Worm (Caenorhabditis elegans) whole organism, L4 larva: ENCODE data around the gene aldo-2.
A peak's percentile ranks its signal among the peaks of the same experiment; 100 is the strongest.

ENCODE experiments used
- F26F4.8 ChIP-seq: fragments of 200-800 bp; sonication (Bioruptor generic); conservative IDR thresholded peaks from 2 replicates; pipeline ENCODE4 v1.3.6; 2022; ENCODE audit warnings: missing genetic modification characterization, missing compliant biosample characterization
- R02D3.7 ChIP-seq: fragments of 150-350 bp; sonication (generic microtip); optimal IDR thresholded peaks from 3 replicates; lab custom pipeline; 2014; ENCODE audit warnings: missing biosample characterization, missing genetic modification characterization
- T20F7.1 ChIP-seq: fragments of 200-800 bp; sonication (Bioruptor generic); optimal IDR thresholded peaks from 2 replicates; lab custom pipeline; 2018; ENCODE audit warnings: mild to moderate bottlenecking, missing genetic modification characterization, missing compliant biosample characterization
- T26A8.4 ChIP-seq: fragments of 200-800 bp; sonication (Bioruptor generic); IDR thresholded peaks from 2 replicates; pipeline ENCODE4 v1.3.6; 2022; ENCODE audit warnings: missing genetic modification characterization, missing compliant biosample characterization
- Y75B8A.6 ChIP-seq: fragments of 200-800 bp; sonication (Bioruptor generic); IDR thresholded peaks from 2 replicates; pipeline ENCODE4 v1.3.6; 2022; ENCODE audit warnings: missing genetic modification reagents, missing genetic modification characterization, missing compliant biosample characterization
- aha-1 ChIP-seq: fragments of 150-350 bp; peaks from one replicate; lab custom pipeline; 2014; ENCODE audit warnings: missing biosample characterization, missing genetic modification characterization
- ama-1 ChIP-seq: fragments of 150-350 bp; optimal IDR thresholded peaks from 2 replicates; lab custom pipeline; 2014; ENCODE audit warnings: inconsistent platforms, mixed read lengths
- arid-1 ChIP-seq: fragments of 200-800 bp; sonication (Bioruptor generic); conservative IDR thresholded peaks from 2 replicates; pipeline ENCODE4 v1.3.6; 2022; ENCODE audit warnings: missing genetic modification reagents, missing genetic modification characterization, missing compliant biosample characterization
- ceh-82 ChIP-seq: sonication (generic microtip); optimal IDR thresholded peaks from 2 replicates; lab custom pipeline; 2017; ENCODE audit warnings: missing biosample characterization, missing genetic modification characterization
- cey-2 ChIP-seq: sonication (generic microtip); optimal IDR thresholded peaks from 3 replicates; lab custom pipeline; 2017; ENCODE audit warnings: missing genetic modification characterization, mild to moderate bottlenecking, missing compliant biosample characterization, antibody characterized with exemption, borderline replicate concordance; ENCODE audit not compliant: insufficient read depth
- daf-12 ChIP-seq: fragments of 150-350 bp; optimal IDR thresholded peaks from 2 replicates; lab custom pipeline; 2014; ENCODE audit warnings: missing biosample characterization, missing genetic modification reagents, missing genetic modification characterization
- daf-16 ChIP-seq, 3 experiments: sonication (generic microtip); optimal IDR thresholded peaks; 2 replicates each; lab custom pipeline; 2016 to 2017; ENCODE audit warnings: missing genetic modification characterization in 3 of 3, missing genetic modification reagents in 3 of 3, mild to moderate bottlenecking in 2 of 3, missing compliant biosample characterization in 2 of 3, missing biosample characterization in 1 of 3, moderate library complexity in 1 of 3
- daf-19 ChIP-seq: fragments of 200-800 bp; sonication (Bioruptor generic); conservative IDR thresholded peaks from 2 replicates; pipeline ENCODE4 v1.3.6; 2022; ENCODE audit warnings: missing genetic modification characterization, missing compliant biosample characterization
- dmd-6 ChIP-seq: fragments of 200-800 bp; sonication (Bioruptor generic); IDR thresholded peaks from 2 replicates; pipeline ENCODE4 v1.3.6; 2022; ENCODE audit warnings: missing genetic modification reagents, missing genetic modification characterization, missing compliant biosample characterization
- duxl-1 ChIP-seq: sonication (generic microtip); optimal IDR thresholded peaks from 2 replicates; lab custom pipeline; 2016; ENCODE audit warnings: mild to moderate bottlenecking, missing genetic modification characterization, moderate library complexity, missing compliant biosample characterization; ENCODE audit not compliant: poor library complexity
- dve-1 ChIP-seq: sonication (generic microtip); optimal IDR thresholded peaks from 2 replicates; lab custom pipeline; 2017; ENCODE audit warnings: antibody characterized with exemption, mild to moderate bottlenecking, missing genetic modification characterization, missing compliant biosample characterization; ENCODE audit not compliant: insufficient read depth
- egl-43 ChIP-seq: fragments of 200-800 bp; sonication (Bioruptor generic); IDR thresholded peaks from 2 replicates; pipeline ENCODE4 v1.3.6; 2022; ENCODE audit warnings: missing genetic modification reagents, missing genetic modification characterization, missing compliant biosample characterization
- hlh-11 ChIP-seq: fragments of 200-800 bp; sonication (Bioruptor generic); optimal IDR thresholded peaks from 2 replicates; lab custom pipeline; 2018; ENCODE audit warnings: mild to moderate bottlenecking, missing genetic modification characterization, missing compliant biosample characterization
- hlh-30 ChIP-seq: sonication (generic microtip); optimal IDR thresholded peaks from 2 replicates; lab custom pipeline; 2017; ENCODE audit warnings: antibody characterized with exemption, mild to moderate bottlenecking, missing genetic modification characterization, missing compliant biosample characterization; ENCODE audit not compliant: insufficient read depth
- hmg-1.1 ChIP-seq: fragments of 200-800 bp; sonication (Bioruptor generic); IDR thresholded peaks from 2 replicates; pipeline ENCODE4 v1.3.6; 2022; ENCODE audit warnings: missing genetic modification reagents, missing genetic modification characterization, missing compliant biosample characterization
- lin-1 ChIP-seq: fragments of 200-800 bp; sonication (Bioruptor generic); IDR thresholded peaks from 2 replicates; pipeline ENCODE4 v1.3.6; 2022; ENCODE audit warnings: missing genetic modification reagents, missing genetic modification characterization, missing compliant biosample characterization
- lin-15B ChIP-seq: fragments of 150-350 bp; sonication (generic microtip); optimal IDR thresholded peaks from 3 replicates; lab custom pipeline; 2014; ENCODE audit warnings: missing biosample characterization, missing genetic modification characterization
- lin-29 ChIP-seq: fragments of 200-800 bp; sonication (Bioruptor generic); IDR thresholded peaks from 2 replicates; pipeline ENCODE4 v1.3.6; 2022; ENCODE audit warnings: missing genetic modification reagents, missing genetic modification characterization, missing compliant biosample characterization
- lin-38 ChIP-seq: fragments of 200-800 bp; sonication (Bioruptor generic); IDR thresholded peaks from 2 replicates; pipeline ENCODE4 v1.3.6; 2022; ENCODE audit warnings: missing genetic modification reagents, missing genetic modification characterization, missing compliant biosample characterization
- lin-39 ChIP-seq: fragments of 150-350 bp; optimal IDR thresholded peaks from 2 replicates; lab custom pipeline; 2014; ENCODE audit warnings: missing biosample characterization, missing genetic modification reagents, missing genetic modification characterization
- lsy-2 ChIP-seq, 2 experiments: fragments of 150-350 bp in 1 of 2; sonication (generic microtip) in 1 of 2; optimal IDR thresholded peaks; 2 replicates each; lab custom pipeline; 2014 to 2017; ENCODE audit warnings: missing biosample characterization in 2 of 2, missing genetic modification characterization in 2 of 2
- madf-9 ChIP-seq: fragments of 200-800 bp; sonication (Bioruptor generic); conservative IDR thresholded peaks from 2 replicates; pipeline ENCODE4 v1.3.6; 2022; ENCODE audit warnings: missing genetic modification reagents, missing genetic modification characterization, missing compliant biosample characterization
- mdl-1 ChIP-seq, 2 experiments: fragments of 150-350 bp in 1 of 2; sonication (generic microtip) in 1 of 2; optimal IDR thresholded peaks; 2 replicates each; lab custom pipeline; 2014 to 2017; ENCODE audit warnings: missing biosample characterization in 2 of 2, missing genetic modification characterization in 2 of 2
- mes-2 ChIP-seq: sonication (generic microtip); optimal IDR thresholded peaks from 2 replicates; lab custom pipeline; 2016; ENCODE audit warnings: missing genotype, mild to moderate bottlenecking, missing genetic modification characterization, missing compliant biosample characterization; ENCODE audit not compliant: poor library complexity, severe bottlenecking
- mxl-3 ChIP-seq: fragments of 200-800 bp; sonication (Bioruptor generic); optimal IDR thresholded peaks from 2 replicates; lab custom pipeline; 2018; ENCODE audit warnings: mild to moderate bottlenecking, missing genetic modification characterization, missing compliant biosample characterization
- nhr-10 ChIP-seq: fragments of 150-350 bp; optimal IDR thresholded peaks from 2 replicates; lab custom pipeline; 2014; ENCODE audit warnings: missing biosample characterization, missing genetic modification characterization
- nhr-102 ChIP-seq: sonication (generic microtip); optimal IDR thresholded peaks from 2 replicates; lab custom pipeline; 2016; ENCODE audit warnings: mild to moderate bottlenecking, missing genetic modification characterization, moderate library complexity, missing compliant biosample characterization
- nhr-111 ChIP-seq: fragments of 200-800 bp; sonication (Bioruptor generic); optimal IDR thresholded peaks from 2 replicates; lab custom pipeline; 2018; ENCODE audit warnings: mild to moderate bottlenecking, missing genetic modification characterization, missing compliant biosample characterization
- nhr-237 ChIP-seq: sonication (generic microtip); optimal IDR thresholded peaks from 2 replicates; lab custom pipeline; 2017; ENCODE audit warnings: missing biosample characterization, missing genetic modification characterization
- nhr-28 ChIP-seq: fragments of 150-350 bp; optimal IDR thresholded peaks from 2 replicates; lab custom pipeline; 2014; ENCODE audit warnings: missing biosample characterization, missing genetic modification characterization
- nhr-42 ChIP-seq: fragments of 200-800 bp; sonication (Bioruptor generic); IDR thresholded peaks from 2 replicates; pipeline ENCODE4 v1.3.6; 2022; ENCODE audit warnings: missing genetic modification characterization, missing compliant biosample characterization
- nhr-48 ChIP-seq: sonication (generic microtip); optimal IDR thresholded peaks from 2 replicates; lab custom pipeline; 2016; ENCODE audit warnings: mild to moderate bottlenecking, missing genetic modification characterization, missing compliant biosample characterization
- nhr-6 ChIP-seq: fragments of 150-350 bp; optimal IDR thresholded peaks from 2 replicates; lab custom pipeline; 2014; ENCODE audit warnings: missing biosample characterization, missing genetic modification characterization
- php-3 ChIP-seq: fragments of 200-800 bp; sonication (Bioruptor generic); IDR thresholded peaks from 2 replicates; pipeline ENCODE4 v1.3.6; 2022; ENCODE audit warnings: missing genetic modification reagents, missing genetic modification characterization, missing compliant biosample characterization
- pqm-1 ChIP-seq: sonication (generic microtip); optimal IDR thresholded peaks from 2 replicates; lab custom pipeline; 2017; ENCODE audit warnings: missing biosample characterization, missing genetic modification characterization
- saeg-2 ChIP-seq: fragments of 200-800 bp; sonication (Bioruptor generic); IDR thresholded peaks from 2 replicates; pipeline ENCODE4 v1.3.6; 2022; ENCODE audit warnings: missing genetic modification reagents, missing genetic modification characterization, missing compliant biosample characterization
- snpc-1.2 ChIP-seq: fragments of 200-800 bp; sonication (Bioruptor generic); IDR thresholded peaks from 2 replicates; pipeline ENCODE4 v1.3.6; 2022; ENCODE audit warnings: missing genetic modification reagents, missing genetic modification characterization, missing compliant biosample characterization
- spr-1 ChIP-seq: sonication (generic microtip); optimal IDR thresholded peaks from 2 replicates; lab custom pipeline; 2016; ENCODE audit warnings: mild to moderate bottlenecking, missing genetic modification characterization, missing compliant biosample characterization
- tag-97 ChIP-seq: fragments of 200-800 bp; sonication (Bioruptor generic); IDR thresholded peaks from 2 replicates; pipeline ENCODE4 v1.3.6; 2022; ENCODE audit warnings: missing genetic modification characterization, missing compliant biosample characterization
- tra-1 ChIP-seq: fragments of 200-800 bp; sonication (Bioruptor generic); IDR thresholded peaks from 2 replicates; pipeline ENCODE4 v1.3.6; 2022; ENCODE audit warnings: missing genetic modification reagents, missing genetic modification characterization, missing compliant biosample characterization
- unc-62 ChIP-seq, 3 experiments: fragments of 150-350 bp in 1 of 3; sonication (generic microtip); optimal IDR thresholded peaks in 2 of 3; peaks in 1 of 3; 1 replicate in 1 of 3; 2 replicates in 2 of 3; lab custom pipeline; 2014 to 2017; ENCODE audit warnings: missing biosample characterization in 3 of 3, missing genetic modification characterization in 3 of 3, missing genetic modification reagents in 3 of 3, missing genotype in 1 of 3
- zfp-3 ChIP-seq: fragments of 200-800 bp; sonication (Bioruptor generic); conservative IDR thresholded peaks from 2 replicates; pipeline ENCODE4 v1.3.6; 2022; ENCODE audit warnings: missing genetic modification reagents, missing genetic modification characterization, missing compliant biosample characterization

aldo-2 gene

DNA sequence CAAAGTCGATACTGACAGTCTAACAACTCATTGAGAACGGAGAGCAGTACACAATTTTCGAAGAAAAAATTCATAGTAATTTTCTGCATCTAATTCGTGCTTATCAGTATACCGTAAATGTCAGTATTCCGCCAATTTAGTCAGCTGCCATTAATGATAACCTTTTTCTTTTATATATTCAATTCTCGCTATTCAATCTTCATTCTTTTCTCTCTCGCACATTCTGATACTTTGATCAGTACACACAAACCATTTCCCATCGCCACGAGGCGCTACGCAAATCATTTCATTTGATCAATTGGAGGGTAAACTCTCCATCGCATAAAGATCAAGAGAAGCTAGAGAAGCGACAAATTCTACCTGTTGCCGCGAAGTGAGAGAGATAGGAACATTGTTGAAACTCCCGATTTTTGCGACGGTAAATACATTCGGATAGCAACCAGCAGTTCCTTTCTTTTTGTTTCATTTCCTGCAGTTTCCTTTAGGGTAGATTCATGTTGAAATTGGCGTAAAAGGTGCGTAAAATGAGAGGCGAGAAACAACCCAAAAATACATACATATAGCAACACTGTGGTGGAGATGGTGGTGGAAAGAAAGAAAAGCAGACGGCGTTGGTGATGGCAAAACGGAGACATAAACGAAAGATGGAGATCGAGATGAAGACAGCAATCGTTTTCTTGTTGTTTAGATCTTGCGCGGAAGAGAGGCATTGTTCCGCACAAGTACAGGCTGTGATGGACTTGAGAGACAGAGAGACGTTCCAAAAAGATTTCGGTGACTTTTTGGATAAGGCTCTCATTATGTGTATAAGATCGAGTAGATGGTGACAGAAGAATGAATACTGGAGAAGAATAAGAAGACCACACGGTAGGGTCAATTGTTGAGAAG lies 38.0 kb downstream of the aldo-2 start:
- TF ChIP-seq daf-19 (GFP tag; lab: Robert Waterston, UW): no peak
- no peak for TF ChIP-seq lin-15B
- peak; percentile 96 for TF ChIP-seq nhr-28 (tag; lab: Kevin White, UChicago)
- peak; percentile 15 for TF ChIP-seq duxl-1
- peak; percentile 75 for TF ChIP-seq hlh-30 (tag; lab: Kevin White, UChicago)
- TF ChIP-seq dve-1: peak; percentile 95
- TF ChIP-seq lin-38 (GFP tag; lab: Robert Waterston, UW): 0 out of 2 replicates have a peak, but pooled peaks have one; percentile 18
- peak; percentile 86 for TF ChIP-seq mxl-3 (GFP tag; lab: Kevin White, UChicago)
- TF ChIP-seq ceh-82 (tag; lab: Kevin White, UChicago): no peak
- no peak for TF ChIP-seq Y75B8A.6 (GFP tag; lab: Robert Waterston, UW)
- peak; percentile 9 for TF ChIP-seq cey-2 (tag; lab: Kevin White, UChicago)
- TF ChIP-seq lin-39: no peak
- TF ChIP-seq nhr-6 (tag; lab: Kevin White, UChicago): peak; percentile 67
- no peak for TF ChIP-seq madf-9 (GFP tag; lab: Robert Waterston, UW)
- TF ChIP-seq php-3 (GFP tag; lab: Robert Waterston, UW): peak; percentile 87
- TF ChIP-seq T26A8.4 (GFP tag; lab: Robert Waterston, UW): peak; percentile 27; the same call in 1 of the 2 replicates
- TF ChIP-seq hmg-1.1: 0 out of 2 replicates have a peak, but pooled peaks have one; percentile 7
- peak; percentile 93 for TF ChIP-seq pqm-1 (tag; lab: Kevin White, UChicago)
- TF ChIP-seq lsy-2 (tag; optimal IDR thresholded peaks at IDR 0.05; lab: Kevin White, UChicago): peak; percentile 55 to 58
- TF ChIP-seq daf-16 (GFP tag; optimal IDR thresholded peaks at IDR 0.05; lab: Kevin White, UChicago): peak in 1 of 2 experiments; percentile 60
- peak; percentile 82 for TF ChIP-seq daf-16 (tag; optimal IDR thresholded peaks at IDR 0.05; lab: Kevin White, UChicago)
- no peak for TF ChIP-seq spr-1 (tag; lab: Kevin White, UChicago)
- peak; percentile 6 for TF ChIP-seq nhr-102 (tag; lab: Kevin White, UChicago)
- peak; percentile 93 for TF ChIP-seq hlh-11
- TF ChIP-seq mdl-1 (tag; optimal IDR thresholded peaks at IDR 0.05; lab: Kevin White, UChicago): peak; percentile 70 to 93
- no peak for TF ChIP-seq nhr-237 (tag; lab: Kevin White, UChicago)
- TF ChIP-seq tra-1 (GFP tag; lab: Robert Waterston, UW): peak; percentile 58; the same call in 1 of the 2 replicates
- TF ChIP-seq aha-1 (tag; lab: Kevin White, UChicago): peak; percentile 25
- TF ChIP-seq unc-62 (GFP tag; optimal IDR thresholded peaks at IDR 0.05 in 1 of 2; lab: Kevin White, UChicago): peak; percentile 49 to 82
- TF ChIP-seq unc-62 (tag; optimal IDR thresholded peaks at IDR 0.05; lab: Kevin White, UChicago): no peak
- TF ChIP-seq R02D3.7 (tag; lab: Kevin White, UChicago): no peak
- TF ChIP-seq ama-1: peak; percentile 33
- TF ChIP-seq snpc-1.2 (GFP tag; lab: Robert Waterston, UW): no peak
- peak; percentile 74 for TF ChIP-seq T20F7.1
- TF ChIP-seq egl-43 (GFP tag; lab: Robert Waterston, UW): no peak
- TF ChIP-seq arid-1: no peak
- no peak for TF ChIP-seq daf-12
- no peak for TF ChIP-seq lin-29 (GFP tag; lab: Robert Waterston, UW)
- peak; percentile 95 for TF ChIP-seq dmd-6
- TF ChIP-seq mes-2 (tag; lab: Kevin White, UChicago): peak; percentile 30
- TF ChIP-seq nhr-10 (tag; lab: Kevin White, UChicago): peak; percentile 52
- 0 out of 2 replicates have a peak, but pooled peaks have one; percentile 31 for TF ChIP-seq zfp-3 (GFP tag; lab: Robert Waterston, UW)
- no peak for TF ChIP-seq nhr-42 (GFP tag; lab: Robert Waterston, UW)
- no peak for TF ChIP-seq saeg-2
- TF ChIP-seq nhr-111 (GFP tag; lab: Kevin White, UChicago): no peak
- 0 out of 2 replicates have a peak, but pooled peaks have one; percentile 24 for TF ChIP-seq lin-1 (GFP tag; lab: Robert Waterston, UW)
- peak; percentile 81 for TF ChIP-seq nhr-48 (tag; lab: Kevin White, UChicago)
- TF ChIP-seq tag-97 (GFP tag; lab: Robert Waterston, UW): no peak
- TF ChIP-seq F26F4.8: no peak
